Fruit fly (Drosophila melanogaster) whole organism, prepupa: ENCODE data around the gene OXA1L.
A peak's percentile ranks its signal among the peaks of the same experiment; 100 is the strongest.

Experiments
- CG10631 ChIP-seq: fragments of 200-800 bp; sonication (Bioruptor generic); optimal IDR thresholded peaks from 2 replicates; lab custom pipeline; 2016; ENCODE audit warnings: missing biosample characterization, missing genetic modification characterization
- CG10669 ChIP-seq: fragments of 200-800 bp; sonication (Bioruptor generic); optimal IDR thresholded peaks from 3 replicates; lab custom pipeline; 2018; ENCODE audit warnings: missing biosample characterization, mild to moderate bottlenecking, missing genetic modification characterization, moderate library complexity
- CG11294 ChIP-seq: fragments of 200-800 bp; sonication (Bioruptor generic); IDR thresholded peaks from 2 replicates; pipeline ENCODE4 v1.3.6; 2022; ENCODE audit warnings: missing biosample characterization, missing genetic modification characterization
- CG11762 ChIP-seq: fragments of 200-800 bp; sonication (Bioruptor generic); optimal IDR thresholded peaks from 3 replicates; lab custom pipeline; 2016; ENCODE audit warnings: missing biosample characterization, missing genetic modification characterization; ENCODE audit not compliant: insufficient read depth
- CG11902 ChIP-seq: fragments of 200-800 bp; sonication (Bioruptor generic); optimal IDR thresholded peaks from 3 replicates; lab custom pipeline; 2016; ENCODE audit warnings: missing biosample characterization, missing genetic modification characterization
- CG15336 ChIP-seq: fragments of 200-800 bp; sonication (Bioruptor generic); IDR thresholded peaks from 2 replicates; pipeline ENCODE4 v1.3.6; 2022; ENCODE audit warnings: missing biosample characterization, missing genetic modification characterization
- CG1621 ChIP-seq: fragments of 200-800 bp; sonication (Bioruptor generic); optimal IDR thresholded peaks from 3 replicates; lab custom pipeline; 2018; ENCODE audit warnings: missing biosample characterization, mild to moderate bottlenecking, missing genetic modification characterization
- CG16779 ChIP-seq: fragments of 200-800 bp; sonication (Bioruptor generic); optimal IDR thresholded peaks from 3 replicates; lab custom pipeline; 2017; ENCODE audit warnings: missing biosample characterization, mild to moderate bottlenecking, missing genetic modification characterization
- CG3032 ChIP-seq: fragments of 200-800 bp; optimal IDR thresholded peaks from 2 replicates; lab custom pipeline; 2019; ENCODE audit warnings: missing biosample characterization, mild to moderate bottlenecking, missing genetic modification characterization, moderate library complexity
- CG31627 ChIP-seq: fragments of 200-800 bp; sonication (Bioruptor generic); optimal IDR thresholded peaks from 3 replicates; lab custom pipeline; 2016; ENCODE audit warnings: missing biosample characterization, missing genetic modification characterization
- CG32006 ChIP-seq: fragments of 200-800 bp; sonication (Bioruptor generic); optimal IDR thresholded peaks from 3 replicates; lab custom pipeline; 2017; ENCODE audit warnings: missing biosample characterization, mild to moderate bottlenecking, missing genetic modification characterization
- CG34406 ChIP-seq: fragments of 200-800 bp; sonication (Bioruptor generic); optimal IDR thresholded peaks from 3 replicates; lab custom pipeline; 2016; ENCODE audit warnings: missing biosample characterization, missing genetic modification characterization
- CG3919 ChIP-seq: fragments of 200-800 bp; sonication (Bioruptor generic); optimal IDR thresholded peaks from 3 replicates; lab custom pipeline; 2016; ENCODE audit warnings: missing biosample characterization, missing genetic modification characterization
- CG4318 ChIP-seq: fragments of 200-800 bp; sonication (Bioruptor generic); optimal IDR thresholded peaks from 3 replicates; lab custom pipeline; 2017; ENCODE audit warnings: missing biosample characterization, mild to moderate bottlenecking, missing genetic modification characterization
- CG6163 ChIP-seq: fragments of 200-800 bp; sonication (Bioruptor generic); IDR thresholded peaks from 3 replicates; pipeline ENCODE4 v1.3.6; 2022; ENCODE audit warnings: missing biosample characterization, missing genetic modification characterization
- CG6276 ChIP-seq: fragments of 200-800 bp; sonication (Bioruptor generic); optimal IDR thresholded peaks from 2 replicates; lab custom pipeline; 2017; ENCODE audit warnings: missing biosample characterization, mild to moderate bottlenecking, missing genetic modification characterization
- CG6808 ChIP-seq: fragments of 200-800 bp; sonication (Bioruptor generic); optimal IDR thresholded peaks from 3 replicates; lab custom pipeline; 2017; ENCODE audit warnings: missing biosample characterization, missing genetic modification characterization, mild to moderate bottlenecking, moderate library complexity, missing genetic modification reagents
- CG6854 ChIP-seq: fragments of 200-800 bp; sonication (Bioruptor generic); optimal IDR thresholded peaks from 2 replicates; lab custom pipeline; 2017; ENCODE audit warnings: missing biosample characterization, mild to moderate bottlenecking, missing genetic modification characterization
- CG7368 ChIP-seq: fragments of 200-800 bp; sonication (Bioruptor generic); optimal IDR thresholded peaks from 3 replicates; lab custom pipeline; 2016; ENCODE audit warnings: missing biosample characterization, missing genetic modification characterization
- CG8119 ChIP-seq: fragments of 200-800 bp; sonication (Bioruptor generic); IDR thresholded peaks from 3 replicates; pipeline ENCODE4 v1.3.6; 2022; ENCODE audit warnings: missing biosample characterization, missing genetic modification characterization
- CG8319 ChIP-seq: fragments of 200-800 bp; sonication (Bioruptor generic); optimal IDR thresholded peaks from 3 replicates; lab custom pipeline; 2016; ENCODE audit warnings: missing biosample characterization, missing genetic modification characterization
- CG8632 ChIP-seq: fragments of 200-800 bp; sonication (Bioruptor generic); optimal IDR thresholded peaks from 3 replicates; lab custom pipeline; 2016; ENCODE audit warnings: missing biosample characterization, missing genetic modification characterization
- CG9139 ChIP-seq: fragments of 200-800 bp; sonication (Bioruptor generic); optimal IDR thresholded peaks from 3 replicates; lab custom pipeline; 2017; ENCODE audit warnings: missing biosample characterization, mild to moderate bottlenecking, missing genetic modification characterization
- Eip75B ChIP-seq: fragments of 200-800 bp; sonication (Bioruptor generic); optimal IDR thresholded peaks from 3 replicates; lab custom pipeline; 2016; ENCODE audit warnings: missing biosample characterization, missing genetic modification characterization
- Eip78C ChIP-seq: fragments of 200-800 bp; sonication (Bioruptor generic); peaks from one replicate; lab custom pipeline; 2016; ENCODE audit warnings: missing biosample characterization, missing genetic modification characterization
- Eip93F ChIP-seq: fragments of 200-800 bp; sonication (Bioruptor generic); optimal IDR thresholded peaks from 2 replicates; lab custom pipeline; 2016; ENCODE audit warnings: missing biosample characterization, mild to moderate bottlenecking, missing genetic modification characterization
- Ets96B ChIP-seq: fragments of 200-800 bp; optimal IDR thresholded peaks from 2 replicates; lab custom pipeline; 2019; ENCODE audit warnings: missing biosample characterization, mild to moderate bottlenecking, missing genetic modification characterization, moderate library complexity
- Hr39 ChIP-seq: fragments of 200-800 bp; sonication (Bioruptor generic); optimal IDR thresholded peaks from 2 replicates; lab custom pipeline; 2016; ENCODE audit warnings: missing biosample characterization, missing genetic modification characterization
- Hr4 ChIP-seq: fragments of 200-800 bp; sonication (Bioruptor generic); optimal IDR thresholded peaks from 3 replicates; lab custom pipeline; 2016; ENCODE audit warnings: missing biosample characterization, missing genetic modification characterization
- Met ChIP-seq: fragments of 200-800 bp; sonication (Bioruptor generic); optimal IDR thresholded peaks from 3 replicates; lab custom pipeline; 2016; ENCODE audit warnings: missing biosample characterization, missing genetic modification characterization
- OdsH ChIP-seq: fragments of 200-800 bp; sonication (Bioruptor generic); optimal IDR thresholded peaks from 3 replicates; lab custom pipeline; 2016; ENCODE audit warnings: missing biosample characterization, missing genetic modification characterization
- Smox ChIP-seq: fragments of 200-800 bp; sonication (Bioruptor generic); optimal IDR thresholded peaks from 3 replicates; lab custom pipeline; 2016; ENCODE audit warnings: missing biosample characterization, missing genetic modification characterization
- Sox14 ChIP-seq: fragments of 200-800 bp; sonication (Bioruptor generic); optimal IDR thresholded peaks from 3 replicates; lab custom pipeline; 2016; ENCODE audit warnings: missing biosample characterization, missing genetic modification characterization
- Sox15 ChIP-seq: fragments of 200-800 bp; sonication (Bioruptor generic); optimal IDR thresholded peaks from 3 replicates; lab custom pipeline; 2016; ENCODE audit warnings: missing biosample characterization, missing genetic modification characterization
- acj6 ChIP-seq: fragments of 200-800 bp; sonication (Bioruptor generic); optimal IDR thresholded peaks from 3 replicates; lab custom pipeline; 2016; ENCODE audit warnings: missing biosample characterization, missing genetic modification characterization
- dac ChIP-seq: fragments of 200-800 bp; sonication (Bioruptor generic); optimal IDR thresholded peaks from 2 replicates; lab custom pipeline; 2017; ENCODE audit warnings: missing biosample characterization, mild to moderate bottlenecking, missing genetic modification characterization
- eg ChIP-seq: fragments of 200-800 bp; sonication (Bioruptor generic); IDR thresholded peaks from 3 replicates; pipeline ENCODE4 v1.3.6; 2022; ENCODE audit warnings: missing biosample characterization, missing genetic modification characterization
- esn ChIP-seq: fragments of 200-800 bp; sonication (Bioruptor generic); optimal IDR thresholded peaks from 2 replicates; lab custom pipeline; 2016; ENCODE audit warnings: missing biosample characterization, mild to moderate bottlenecking, missing genetic modification characterization, moderate library complexity
- fd59A ChIP-seq: fragments of 200-800 bp; sonication (Bioruptor generic); optimal IDR thresholded peaks from 2 replicates; lab custom pipeline; 2017; ENCODE audit warnings: missing biosample characterization, mild to moderate bottlenecking, missing genetic modification characterization, missing genetic modification reagents
- fd85E ChIP-seq: fragments of 200-800 bp; sonication (Bioruptor generic); optimal IDR thresholded peaks from 3 replicates; lab custom pipeline; 2016; ENCODE audit warnings: missing biosample characterization, missing genetic modification characterization
- fkh ChIP-seq: fragments of 200-800 bp; sonication (Bioruptor generic); optimal IDR thresholded peaks from 3 replicates; lab custom pipeline; 2017; ENCODE audit warnings: missing biosample characterization, mild to moderate bottlenecking, missing genetic modification characterization, moderate library complexity
- net ChIP-seq: fragments of 200-800 bp; sonication (Bioruptor generic); optimal IDR thresholded peaks from 3 replicates; lab custom pipeline; 2016; ENCODE audit warnings: missing biosample characterization, missing genetic modification characterization
- pdm3 ChIP-seq: fragments of 200-800 bp; sonication (Bioruptor generic); optimal IDR thresholded peaks from 3 replicates; lab custom pipeline; 2016; ENCODE audit warnings: missing biosample characterization, missing genetic modification characterization
- salr ChIP-seq, 2 experiments: fragments of 200-800 bp; sonication (Bioruptor generic); optimal IDR thresholded peaks; 3 replicates each; lab custom pipeline; 2016 to 2018; ENCODE audit warnings: missing biosample characterization in 2 of 2, missing genetic modification characterization in 2 of 2, mild to moderate bottlenecking in 1 of 2
- spab ChIP-seq: fragments of 200-800 bp; sonication (Bioruptor generic); optimal IDR thresholded peaks from 2 replicates; lab custom pipeline; 2017; ENCODE audit warnings: missing biosample characterization, mild to moderate bottlenecking, missing genetic modification characterization, missing genetic modification reagents
- svp ChIP-seq: fragments of 200-800 bp; sonication (Bioruptor generic); peaks from one replicate; lab custom pipeline; 2016; ENCODE audit warnings: missing biosample characterization, missing genetic modification characterization
- topi ChIP-seq: fragments of 200-800 bp; sonication (Bioruptor generic); optimal IDR thresholded peaks from 3 replicates; lab custom pipeline; 2016; ENCODE audit warnings: missing biosample characterization, missing genetic modification characterization

OXA1L gene

dm6 chr3L:10870087-10870486 lies 16.2 kb downstream of the OXA1L start:
- TF ChIP-seq CG6163 (no peak), CG6854 (no peak), spab (no peak), Met (no peak), svp (no peak), topi (GFP tag; lab: Kevin White, UChicago) (no peak), CG15336 (GFP tag; lab: Robert Waterston, UW) (no peak), eg (GFP tag; lab: Robert Waterston, UW) (no peak), CG10631 (GFP tag; lab: Kevin White, UChicago) (no peak), CG16779 (no peak), Eip93F (GFP tag; lab: Kevin White, UChicago) (no peak), CG11762 (GFP tag; lab: Kevin White, UChicago) (no peak), CG10669 (GFP tag; lab: Kevin White, UChicago) (no peak), CG3919 (GFP tag; lab: Kevin White, UChicago) (no peak), Ets96B (tag; lab: Kevin White, UChicago) (no peak), pdm3 (no peak), CG11902 (no peak)

- TF ChIP-seq eg (GFP tag; lab: Robert Waterston, UW) (0 out of 3 replicates have a peak, but pooled peaks have one; percentile 18), salr (GFP tag; optimal IDR thresholded peaks at IDR 0.05; lab: Kevin White, UChicago) (no peak)
These were observed 17.1 kb downstream of the OXA1L start for dm6 chr3L:10869144-10869543.

- TF ChIP-seq Sox15 (GFP tag; lab: Kevin White, UChicago): no peak
- TF ChIP-seq pdm3: peak; percentile 5
- peak; percentile 88 for TF ChIP-seq CG6163
- peak; percentile 1 for TF ChIP-seq CG34406
- TF ChIP-seq CG10631 (GFP tag; lab: Kevin White, UChicago): no peak
- no peak for TF ChIP-seq acj6 (GFP tag; lab: Kevin White, UChicago)
- no peak for TF ChIP-seq CG31627 (GFP tag; lab: Kevin White, UChicago)
- TF ChIP-seq CG3919 (GFP tag; lab: Kevin White, UChicago): peak; percentile 35
- TF ChIP-seq dac (GFP tag; lab: Kevin White, UChicago): peak; percentile 37
- TF ChIP-seq Eip78C (GFP tag; lab: Kevin White, UChicago): peak; percentile 58
- TF ChIP-seq CG11902: no peak
- peak; percentile 51 for TF ChIP-seq Ets96B (tag; lab: Kevin White, UChicago)
- no peak for TF ChIP-seq OdsH (GFP tag; lab: Kevin White, UChicago)
- peak; percentile 57 for TF ChIP-seq CG9139 (GFP tag; lab: Kevin White, UChicago)
- TF ChIP-seq CG6276: peak; percentile 81
- TF ChIP-seq topi (GFP tag; lab: Kevin White, UChicago): no peak
- TF ChIP-seq CG1621 (tag; lab: Kevin White, UChicago): peak; percentile 24
- peak; percentile 23 for TF ChIP-seq CG6854
- peak; percentile 26 for TF ChIP-seq CG7368
- no peak for TF ChIP-seq CG8319 (GFP tag; lab: Kevin White, UChicago)
- TF ChIP-seq CG6808: peak; percentile 33
- no peak for TF ChIP-seq fd59A (GFP tag; lab: Kevin White, UChicago)
- peak; percentile 74 for TF ChIP-seq CG16779
- peak; percentile 82 for TF ChIP-seq CG8119
- TF ChIP-seq Hr4 (GFP tag; lab: Kevin White, UChicago): peak; percentile 20
- no peak for TF ChIP-seq CG4318 (GFP tag; lab: Kevin White, UChicago)
- TF ChIP-seq Eip93F (GFP tag; lab: Kevin White, UChicago): no peak
- TF ChIP-seq CG3032: peak; percentile 15
- peak; percentile 65 for TF ChIP-seq net (GFP tag; lab: Kevin White, UChicago)
- TF ChIP-seq eg (GFP tag; lab: Robert Waterston, UW): peak; percentile 86
- no peak for TF ChIP-seq Hr39 (GFP tag; lab: Kevin White, UChicago)
- peak; percentile 45 for TF ChIP-seq CG32006 (GFP tag; lab: Kevin White, UChicago)
- TF ChIP-seq Smox: no peak
- TF ChIP-seq CG8632 (GFP tag; lab: Kevin White, UChicago): peak; percentile 15
- TF ChIP-seq Eip75B (GFP tag; lab: Kevin White, UChicago): no peak
- TF ChIP-seq fkh (GFP tag; lab: Kevin White, UChicago): peak; percentile 86
- TF ChIP-seq Sox14 (GFP tag; lab: Kevin White, UChicago): peak; percentile 24
- no peak for TF ChIP-seq fd85E (GFP tag; lab: Kevin White, UChicago)
- no peak for TF ChIP-seq CG11294 (GFP tag; lab: Robert Waterston, UW)
- no peak for TF ChIP-seq esn (GFP tag; lab: Kevin White, UChicago)
These were observed 18.4 kb downstream of the OXA1L start for dm6 chr3L:10867778-10868382.
